Fruit fly (Drosophila melanogaster) whole organism, prepupa: ENCODE data around the gene CG31549.

Experiments used
- CG10669 ChIP-seq: fragments of 200-800 bp; sonication (Bioruptor generic); optimal IDR thresholded peaks from 3 replicates; lab custom pipeline; 2018; ENCODE audit warnings: missing biosample characterization, mild to moderate bottlenecking, missing genetic modification characterization, moderate library complexity
- CG16779 ChIP-seq: fragments of 200-800 bp; sonication (Bioruptor generic); optimal IDR thresholded peaks from 3 replicates; lab custom pipeline; 2017; ENCODE audit warnings: missing biosample characterization, mild to moderate bottlenecking, missing genetic modification characterization
- CG31627 ChIP-seq: fragments of 200-800 bp; sonication (Bioruptor generic); optimal IDR thresholded peaks from 3 replicates; lab custom pipeline; 2016; ENCODE audit warnings: missing biosample characterization, missing genetic modification characterization
- CG6792 ChIP-seq: fragments of 200-800 bp; sonication (Bioruptor generic); optimal IDR thresholded peaks from 3 replicates; lab custom pipeline; 2016; ENCODE audit warnings: missing biosample characterization, missing genetic modification characterization
- CG6854 ChIP-seq: fragments of 200-800 bp; sonication (Bioruptor generic); optimal IDR thresholded peaks from 2 replicates; lab custom pipeline; 2017; ENCODE audit warnings: missing biosample characterization, mild to moderate bottlenecking, missing genetic modification characterization
- Ets96B ChIP-seq: fragments of 200-800 bp; optimal IDR thresholded peaks from 2 replicates; lab custom pipeline; 2019; ENCODE audit warnings: missing biosample characterization, mild to moderate bottlenecking, missing genetic modification characterization, moderate library complexity
- Hr38 ChIP-seq: sonication (Bioruptor generic); optimal IDR thresholded peaks from 2 replicates; lab custom pipeline; 2016; ENCODE audit warnings: missing biosample characterization, missing genetic modification characterization
- Hr39 ChIP-seq: fragments of 200-800 bp; sonication (Bioruptor generic); optimal IDR thresholded peaks from 2 replicates; lab custom pipeline; 2016; ENCODE audit warnings: missing biosample characterization, missing genetic modification characterization
- Met ChIP-seq: fragments of 200-800 bp; sonication (Bioruptor generic); optimal IDR thresholded peaks from 3 replicates; lab custom pipeline; 2016; ENCODE audit warnings: missing biosample characterization, missing genetic modification characterization
- OdsH ChIP-seq: fragments of 200-800 bp; sonication (Bioruptor generic); optimal IDR thresholded peaks from 3 replicates; lab custom pipeline; 2016; ENCODE audit warnings: missing biosample characterization, missing genetic modification characterization
- dac ChIP-seq: fragments of 200-800 bp; sonication (Bioruptor generic); optimal IDR thresholded peaks from 2 replicates; lab custom pipeline; 2017; ENCODE audit warnings: missing biosample characterization, mild to moderate bottlenecking, missing genetic modification characterization
- spab ChIP-seq: fragments of 200-800 bp; sonication (Bioruptor generic); optimal IDR thresholded peaks from 2 replicates; lab custom pipeline; 2017; ENCODE audit warnings: missing biosample characterization, mild to moderate bottlenecking, missing genetic modification characterization, missing genetic modification reagents
- ss ChIP-seq, 2 experiments: fragments of 200-800 bp; sonication (Bioruptor generic); optimal IDR thresholded peaks; 2 replicates in 1 of 2; 3 replicates in 1 of 2; lab custom pipeline; 2017 to 2018; ENCODE audit warnings: mild to moderate bottlenecking in 2 of 2, missing biosample characterization in 2 of 2, missing genetic modification characterization in 2 of 2, moderate library complexity in 1 of 2
- svp ChIP-seq: fragments of 200-800 bp; sonication (Bioruptor generic); peaks from one replicate; lab custom pipeline; 2016; ENCODE audit warnings: missing biosample characterization, missing genetic modification characterization

- no peak for TF ChIP-seq CG16779 (tag; lab: Kevin White, UChicago)
- TF ChIP-seq CG6854 (GFP tag; lab: Kevin White, UChicago) = no peak
- TF ChIP-seq svp (GFP tag; lab: Kevin White, UChicago) = peak; percentile 65
- peak; percentile 32 for TF ChIP-seq CG31627 (GFP tag; lab: Kevin White, UChicago)
- no peak for TF ChIP-seq dac (GFP tag; lab: Kevin White, UChicago)
- TF ChIP-seq ss (GFP tag; optimal IDR thresholded peaks at IDR 0.05; lab: Kevin White, UChicago) = no peak
- TF ChIP-seq OdsH (GFP tag; lab: Kevin White, UChicago) = no peak
- TF ChIP-seq CG10669 = no peak
- no peak for TF ChIP-seq spab
- TF ChIP-seq CG6792 = no peak
- TF ChIP-seq Hr38 (GFP tag; lab: Kevin White, UChicago) = no peak
- peak; percentile 17 for TF ChIP-seq Met (GFP tag; lab: Kevin White, UChicago)
- TF ChIP-seq Hr39 = peak; percentile 23
- no peak for TF ChIP-seq Ets96B (tag; lab: Kevin White, UChicago)
These were observed 18.9 kb upstream of the CG31549 start, which contains the start of gene Atu for dm6 chr3R:5613114-5613443.
